Worm (Caenorhabditis elegans) whole organism, L4 larva: ENCODE data around the gene C17C3.5.

Source experiments
- F37D6.2 ChIP-seq: sonication (generic microtip); optimal IDR thresholded peaks from 2 replicates; lab custom pipeline; 2016; ENCODE audit warnings: mild to moderate bottlenecking, missing genetic modification characterization, missing compliant biosample characterization
- T20F7.1 ChIP-seq: fragments of 200-800 bp; sonication (Bioruptor generic); optimal IDR thresholded peaks from 2 replicates; lab custom pipeline; 2018; ENCODE audit warnings: mild to moderate bottlenecking, missing genetic modification characterization, missing compliant biosample characterization
- T26A8.4 ChIP-seq: fragments of 200-800 bp; sonication (Bioruptor generic); IDR thresholded peaks from 2 replicates; pipeline ENCODE4 v1.3.6; 2022; ENCODE audit warnings: missing genetic modification characterization, missing compliant biosample characterization
- ZK337.2 ChIP-seq: fragments of 200-800 bp; sonication (Bioruptor generic); IDR thresholded peaks from 2 replicates; pipeline ENCODE4 v1.3.6; 2022; ENCODE audit warnings: missing genetic modification reagents, missing genetic modification characterization, missing compliant biosample characterization
- aha-1 ChIP-seq: fragments of 150-350 bp; peaks from one replicate; lab custom pipeline; 2014; ENCODE audit warnings: missing biosample characterization, missing genetic modification characterization
- aly-2 ChIP-seq: sonication (generic microtip); optimal IDR thresholded peaks from 2 replicates; lab custom pipeline; 2018; ENCODE audit warnings: missing biosample characterization, missing genetic modification characterization
- ceh-20 ChIP-seq: fragments of 200-800 bp; sonication (Bioruptor generic); IDR thresholded peaks from 2 replicates; pipeline ENCODE4 v1.3.6; 2022; ENCODE audit warnings: missing genetic modification reagents, missing genetic modification characterization, missing compliant biosample characterization
- ceh-32 ChIP-seq: sonication (generic microtip); optimal IDR thresholded peaks from 2 replicates; lab custom pipeline; 2016; ENCODE audit warnings: mild to moderate bottlenecking, missing genetic modification characterization, missing compliant biosample characterization; ENCODE audit not compliant: poor library complexity
- ceh-82 ChIP-seq: sonication (generic microtip); optimal IDR thresholded peaks from 2 replicates; lab custom pipeline; 2017; ENCODE audit warnings: missing biosample characterization, missing genetic modification characterization
- daf-12 ChIP-seq: fragments of 150-350 bp; optimal IDR thresholded peaks from 2 replicates; lab custom pipeline; 2014; ENCODE audit warnings: missing biosample characterization, missing genetic modification reagents, missing genetic modification characterization
- daf-16 ChIP-seq, 3 experiments: sonication (generic microtip); optimal IDR thresholded peaks; 2 replicates each; lab custom pipeline; 2016 to 2017; ENCODE audit warnings: missing genetic modification characterization in 3 of 3, missing genetic modification reagents in 3 of 3, mild to moderate bottlenecking in 2 of 3, missing compliant biosample characterization in 2 of 3, missing biosample characterization in 1 of 3, moderate library complexity in 1 of 3
- daf-19 ChIP-seq: fragments of 200-800 bp; sonication (Bioruptor generic); conservative IDR thresholded peaks from 2 replicates; pipeline ENCODE4 v1.3.6; 2022; ENCODE audit warnings: missing genetic modification characterization, missing compliant biosample characterization
- dmd-6 ChIP-seq: fragments of 200-800 bp; sonication (Bioruptor generic); IDR thresholded peaks from 2 replicates; pipeline ENCODE4 v1.3.6; 2022; ENCODE audit warnings: missing genetic modification reagents, missing genetic modification characterization, missing compliant biosample characterization
- dve-1 ChIP-seq: sonication (generic microtip); optimal IDR thresholded peaks from 2 replicates; lab custom pipeline; 2017; ENCODE audit warnings: antibody characterized with exemption, mild to moderate bottlenecking, missing genetic modification characterization, missing compliant biosample characterization; ENCODE audit not compliant: insufficient read depth
- hlh-11 ChIP-seq: fragments of 200-800 bp; sonication (Bioruptor generic); optimal IDR thresholded peaks from 2 replicates; lab custom pipeline; 2018; ENCODE audit warnings: mild to moderate bottlenecking, missing genetic modification characterization, missing compliant biosample characterization
- hlh-30 ChIP-seq: sonication (generic microtip); optimal IDR thresholded peaks from 2 replicates; lab custom pipeline; 2017; ENCODE audit warnings: antibody characterized with exemption, mild to moderate bottlenecking, missing genetic modification characterization, missing compliant biosample characterization; ENCODE audit not compliant: insufficient read depth
- lin-1 ChIP-seq: fragments of 200-800 bp; sonication (Bioruptor generic); IDR thresholded peaks from 2 replicates; pipeline ENCODE4 v1.3.6; 2022; ENCODE audit warnings: missing genetic modification reagents, missing genetic modification characterization, missing compliant biosample characterization
- lin-15B ChIP-seq: fragments of 150-350 bp; sonication (generic microtip); optimal IDR thresholded peaks from 3 replicates; lab custom pipeline; 2014; ENCODE audit warnings: missing biosample characterization, missing genetic modification characterization
- lin-29 ChIP-seq: fragments of 200-800 bp; sonication (Bioruptor generic); IDR thresholded peaks from 2 replicates; pipeline ENCODE4 v1.3.6; 2022; ENCODE audit warnings: missing genetic modification reagents, missing genetic modification characterization, missing compliant biosample characterization
- lin-39 ChIP-seq: fragments of 150-350 bp; optimal IDR thresholded peaks from 2 replicates; lab custom pipeline; 2014; ENCODE audit warnings: missing biosample characterization, missing genetic modification reagents, missing genetic modification characterization
- madf-5 ChIP-seq, 2 experiments: fragments of 200-800 bp; sonication (Bioruptor generic); IDR thresholded peaks; 2 replicates each; pipeline ENCODE4 v1.3.6; 2022; ENCODE audit warnings: missing compliant biosample characterization in 2 of 2, missing genetic modification characterization in 2 of 2
- madf-9 ChIP-seq: fragments of 200-800 bp; sonication (Bioruptor generic); conservative IDR thresholded peaks from 2 replicates; pipeline ENCODE4 v1.3.6; 2022; ENCODE audit warnings: missing genetic modification reagents, missing genetic modification characterization, missing compliant biosample characterization
- mdl-1 ChIP-seq, 2 experiments: fragments of 150-350 bp in 1 of 2; sonication (generic microtip) in 1 of 2; optimal IDR thresholded peaks; 2 replicates each; lab custom pipeline; 2014 to 2017; ENCODE audit warnings: missing biosample characterization in 2 of 2, missing genetic modification characterization in 2 of 2
- mdt-29 ChIP-seq: fragments of 200-800 bp; sonication (Bioruptor generic); IDR thresholded peaks from 2 replicates; pipeline ENCODE4 v1.3.6; 2022; ENCODE audit warnings: missing genetic modification reagents, missing genetic modification characterization, missing compliant biosample characterization
- mep-1 ChIP-seq: fragments of 150-350 bp; sonication (generic microtip); optimal IDR thresholded peaks from 3 replicates; lab custom pipeline; 2014; ENCODE audit warnings: missing biosample characterization, missing genetic modification characterization
- mxl-2 ChIP-seq: fragments of 200-800 bp; sonication (Bioruptor generic); conservative IDR thresholded peaks from 2 replicates; pipeline ENCODE4 v1.3.6; 2022; ENCODE audit warnings: missing genetic modification reagents, missing genetic modification characterization, missing compliant biosample characterization
- nhr-11 ChIP-seq: fragments of 150-350 bp; optimal IDR thresholded peaks from 2 replicates; lab custom pipeline; 2014; ENCODE audit warnings: missing biosample characterization, missing genetic modification characterization
- nhr-25 ChIP-seq: sonication (generic microtip); optimal IDR thresholded peaks from 2 replicates; lab custom pipeline; 2017; ENCODE audit warnings: missing genetic modification characterization, mild to moderate bottlenecking, missing compliant biosample characterization, antibody characterized with exemption, moderate library complexity, borderline replicate concordance; ENCODE audit not compliant: insufficient read depth
- nhr-28 ChIP-seq: fragments of 150-350 bp; optimal IDR thresholded peaks from 2 replicates; lab custom pipeline; 2014; ENCODE audit warnings: missing biosample characterization, missing genetic modification characterization
- nhr-6 ChIP-seq: fragments of 150-350 bp; optimal IDR thresholded peaks from 2 replicates; lab custom pipeline; 2014; ENCODE audit warnings: missing biosample characterization, missing genetic modification characterization
- nhr-77 ChIP-seq: fragments of 150-350 bp; optimal IDR thresholded peaks from 2 replicates; lab custom pipeline; 2014; ENCODE audit warnings: missing biosample characterization, missing genetic modification characterization
- pha-4 ChIP-seq, 2 experiments: fragments of 150-350 bp in 1 of 2; fragments of 200-800 bp in 1 of 2; sonication (Bioruptor generic) in 1 of 2; IDR thresholded peaks in 1 of 2; optimal IDR thresholded peaks in 1 of 2; 2 replicates each; pipeline versions ENCODE4 v1.3.6 to Lab custom; 2014 to 2022; ENCODE audit warnings: missing genetic modification characterization in 2 of 2, missing genetic modification reagents in 2 of 2, missing biosample characterization in 1 of 2, missing compliant biosample characterization in 1 of 2
- pqm-1 ChIP-seq: sonication (generic microtip); optimal IDR thresholded peaks from 2 replicates; lab custom pipeline; 2017; ENCODE audit warnings: missing biosample characterization, missing genetic modification characterization
- rbr-2 ChIP-seq: sonication (generic microtip); optimal IDR thresholded peaks from 2 replicates; lab custom pipeline; 2016; ENCODE audit warnings: missing genotype, missing genetic modification characterization, missing compliant biosample characterization
- snpc-1.2 ChIP-seq: fragments of 200-800 bp; sonication (Bioruptor generic); IDR thresholded peaks from 2 replicates; pipeline ENCODE4 v1.3.6; 2022; ENCODE audit warnings: missing genetic modification reagents, missing genetic modification characterization, missing compliant biosample characterization
- tra-1 ChIP-seq: fragments of 200-800 bp; sonication (Bioruptor generic); IDR thresholded peaks from 2 replicates; pipeline ENCODE4 v1.3.6; 2022; ENCODE audit warnings: missing genetic modification reagents, missing genetic modification characterization, missing compliant biosample characterization
- unc-130 ChIP-seq: sonication (generic microtip); optimal IDR thresholded peaks from 2 replicates; lab custom pipeline; 2016; ENCODE audit warnings: missing genetic modification reagents, missing genetic modification characterization, missing compliant biosample characterization
- unc-39 ChIP-seq: sonication (generic microtip); optimal IDR thresholded peaks from 2 replicates; lab custom pipeline; 2017; ENCODE audit warnings: missing biosample characterization, missing genetic modification characterization
- zfp-3 ChIP-seq: fragments of 200-800 bp; sonication (Bioruptor generic); conservative IDR thresholded peaks from 2 replicates; pipeline ENCODE4 v1.3.6; 2022; ENCODE audit warnings: missing genetic modification reagents, missing genetic modification characterization, missing compliant biosample characterization
- zip-2 ChIP-seq: fragments of 150-350 bp; optimal IDR thresholded peaks from 2 replicates; lab custom pipeline; 2014; ENCODE audit warnings: missing biosample characterization, missing genetic modification characterization

Gene C17C3.5

ce11 chrII:5549746-5550145 is 1.9 kb upstream of the C17C3.5 start, which contains the start of gene C17C3.6:
TSS of gene C17C3.6 (plus strand) at chrII:5550046.
- TF ChIP-seq rbr-2 (tag; lab: Kevin White, UChicago) = no peak
- no peak for TF ChIP-seq ZK337.2 (GFP tag; lab: Robert Waterston, UW)
- TF ChIP-seq nhr-25 (tag; lab: Kevin White, UChicago) = no peak
- no peak for TF ChIP-seq pha-4 (GFP tag; IDR thresholded peaks at IDR 0.05; lab: Robert Waterston, UW)
- TF ChIP-seq pha-4 (tag; optimal IDR thresholded peaks at IDR 0.05; lab: Kevin White, UChicago) = no peak
- no peak for TF ChIP-seq nhr-28
- TF ChIP-seq ceh-20 (GFP tag; lab: Robert Waterston, UW) = no peak
- no peak for TF ChIP-seq nhr-11 (tag; lab: Kevin White, UChicago)
- no peak for TF ChIP-seq lin-1 (GFP tag; lab: Robert Waterston, UW)
- no peak for TF ChIP-seq zfp-3 (GFP tag; lab: Robert Waterston, UW)
- no peak for TF ChIP-seq ceh-32 (tag; lab: Kevin White, UChicago)
- no peak for TF ChIP-seq T20F7.1
- TF ChIP-seq unc-39 (tag; lab: Kevin White, UChicago) = no peak
- no peak for TF ChIP-seq madf-5 (GFP tag; IDR thresholded peaks at IDR 0.05; lab: Robert Waterston, UW)
- no peak for TF ChIP-seq dve-1 (tag; lab: Kevin White, UChicago)
- TF ChIP-seq mdt-29 (GFP tag; lab: Robert Waterston, UW) = no peak
- no peak for TF ChIP-seq madf-9 (GFP tag; lab: Robert Waterston, UW)
- no peak for TF ChIP-seq lin-29 (GFP tag; lab: Robert Waterston, UW)
- no peak for TF ChIP-seq nhr-6 (tag; lab: Kevin White, UChicago)
- no peak for TF ChIP-seq ceh-82
- no peak for TF ChIP-seq nhr-77 (tag; lab: Kevin White, UChicago)
- TF ChIP-seq, all 104 proteins: peak for 0

- TF ChIP-seq T26A8.4 (GFP tag; lab: Robert Waterston, UW) (no peak), lin-15B (tag; lab: Kevin White, UChicago) (no peak), mdl-1 (tag; optimal IDR thresholded peaks at IDR 0.05; lab: Kevin White, UChicago) (peak in 1 of 2 experiments; percentile 23), snpc-1.2 (GFP tag; lab: Robert Waterston, UW) (no peak), tra-1 (GFP tag; lab: Robert Waterston, UW) (no peak), lin-39 (no peak), aly-2 (tag; lab: Kevin White, UChicago) (no peak), unc-39 (tag; lab: Kevin White, UChicago) (no peak), dve-1 (tag; lab: Kevin White, UChicago) (peak; percentile 71), nhr-28 (peak; percentile 44), daf-16 (GFP tag; optimal IDR thresholded peaks at IDR 0.05; lab: Kevin White, UChicago) (no peak), daf-16 (tag; optimal IDR thresholded peaks at IDR 0.05; lab: Kevin White, UChicago) (peak; percentile 90), F37D6.2 (tag; lab: Kevin White, UChicago) (no peak), hlh-11 (tag; lab: Kevin White, UChicago) (peak; percentile 60), mxl-2 (GFP tag; lab: Robert Waterston, UW) (peak; percentile 47; the same call in 1 of the 2 replicates), dmd-6 (GFP tag; lab: Robert Waterston, UW) (peak; percentile 53), hlh-30 (tag; lab: Kevin White, UChicago) (peak; percentile 69), pqm-1 (tag; lab: Kevin White, UChicago) (peak; percentile 52), ZK337.2 (GFP tag; lab: Robert Waterston, UW) (no peak), daf-12 (tag; lab: Kevin White, UChicago) (no peak), T20F7.1 (no peak)
Observed at ce11 chrII:5553531-5553930, 1.9 kb downstream of the C17C3.5 start.

DNA sequence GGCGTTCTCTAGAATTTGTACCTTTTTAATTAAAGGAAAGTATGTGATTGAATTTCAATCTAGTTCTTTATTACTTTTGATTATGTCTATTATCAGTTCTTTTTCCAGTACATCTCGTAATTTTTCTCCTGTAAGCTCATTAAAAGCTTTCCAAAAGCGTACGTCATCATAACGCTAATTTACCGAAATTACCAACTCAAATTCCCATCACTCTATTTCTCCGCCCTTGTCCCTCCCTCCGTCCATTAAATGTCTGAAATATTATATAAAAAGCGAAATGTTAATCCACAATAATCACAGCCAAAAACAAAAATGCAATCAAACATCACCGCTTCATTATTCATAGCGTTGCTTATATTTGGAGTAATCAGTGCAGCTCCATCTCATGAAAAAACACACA is 2.7 kb downstream of the C17C3.5 start, which contains the start of gene ins-12:
ins-12 (plus strand) TSS at position 301 of the 400 bp plus-strand sequence.
- TF ChIP-seq unc-130 (GFP tag; lab: Kevin White, UChicago) (no peak), lin-29 (GFP tag; lab: Robert Waterston, UW) (no peak), zip-2 (tag; lab: Kevin White, UChicago) (no peak), mep-1 (tag; lab: Kevin White, UChicago) (no peak), daf-19 (GFP tag; lab: Robert Waterston, UW) (no peak), aha-1 (tag; lab: Kevin White, UChicago) (no peak)
- TF ChIP-seq, all 104 proteins: peak for 0
